Fruit fly (Drosophila melanogaster): ENCODE measurements around the gene Pgam5.
A peak's percentile ranks its signal among the peaks of the same experiment; 100 is the strongest.

The Pgam5 gene

DNA sequence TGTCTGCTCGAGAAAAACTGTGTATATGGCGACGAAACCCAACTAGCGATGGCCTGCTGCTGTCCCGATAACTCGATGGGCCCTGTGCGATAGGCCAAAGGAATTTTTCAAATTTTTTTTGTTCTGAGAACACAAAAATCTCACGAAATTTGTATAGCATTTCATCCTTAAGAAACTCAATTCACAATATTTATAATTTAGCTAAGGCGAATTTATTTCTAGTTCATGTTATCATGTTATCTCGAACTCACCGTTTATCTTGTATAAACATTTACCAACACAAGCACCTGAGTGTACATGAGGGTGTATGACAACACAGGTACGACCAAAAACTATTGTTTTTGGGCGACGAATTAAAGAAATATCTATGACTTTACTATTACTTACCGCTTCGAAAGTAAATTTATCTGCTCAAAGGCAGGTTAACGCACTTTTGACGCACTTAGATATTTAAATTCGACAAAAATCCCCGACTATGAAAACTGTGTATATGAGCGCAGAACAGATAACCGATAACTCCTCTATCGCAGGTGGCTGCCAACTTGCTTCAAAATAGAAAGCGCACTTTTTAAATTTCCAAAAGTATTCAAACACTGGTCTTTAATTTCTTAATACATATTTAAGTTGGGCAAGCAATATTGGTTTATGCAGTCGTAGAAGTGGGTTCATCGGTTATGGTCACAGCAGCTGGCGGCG is 26.9 kb upstream of the Pgam5 start, which contains the start of gene arm (continued):
- TF ChIP-seq cas (GFP tag; IDR thresholded peaks at IDR 0.05) (no peak), Ets65A (GFP tag) (peak; percentile 53), Mad (GFP tag; optimal IDR thresholded peaks at IDR 0.05) (no peak), CG18011 (GFP tag; optimal IDR thresholded peaks at IDR 0.05) (no peak), CG32532 (GFP tag; IDR thresholded peaks at IDR 0.05) (no peak), CG31365 (tag; optimal IDR thresholded peaks at IDR 0.05) (no peak), tup (GFP tag; optimal IDR thresholded peaks at IDR 0.05) (no peak), CG3847 (GFP tag; IDR thresholded peaks at IDR 0.05) (0 out of 2 replicates have a peak, but pooled peaks have one; percentile 10), CG11504 (tag; optimal IDR thresholded peaks at IDR 0.05) (no peak), CG11398 (GFP tag; optimal IDR thresholded peaks at IDR 0.05) (no peak), Optix (GFP tag; IDR thresholded peaks at IDR 0.05) (no peak), CG3995 (GFP tag; optimal IDR thresholded peaks at IDR 0.05) (no peak), NK7.1 (GFP tag; optimal IDR thresholded peaks at IDR 0.05) (no peak), Med (GFP tag) (peak; percentile 20), toy (GFP tag; IDR thresholded peaks at IDR 0.05) (no peak), sqz (GFP tag; optimal IDR thresholded peaks at IDR 0.05) (peak; percentile 23), mirr (GFP tag; optimal IDR thresholded peaks at IDR 0.05) (no peak), onecut (GFP tag; IDR thresholded peaks at IDR 0.05) (no peak), hkb (optimal IDR thresholded peaks at IDR 0.05) (no peak), hkb (GFP tag; IDR thresholded peaks at IDR 0.05) (no peak), Sry-δ (GFP tag; optimal IDR thresholded peaks at IDR 0.05) (peak; percentile 77), CG4404 (GFP tag; IDR thresholded peaks at IDR 0.05) (no peak), CG1603 (tag; optimal IDR thresholded peaks at IDR 0.05) (no peak), Bteb2 (GFP tag; optimal IDR thresholded peaks at IDR 0.05) (no peak), Sry-β (GFP tag; optimal IDR thresholded peaks at IDR 0.05) (no peak), CG8924 (tag; optimal IDR thresholded peaks at IDR 0.05) (no peak), Ravus (GFP tag; IDR thresholded peaks at IDR 0.05) (no peak), Bgb (GFP tag; IDR thresholded peaks at IDR 0.05; ENCODE audit: partially characterized antibody) (no peak), CG34376 (GFP tag; optimal IDR thresholded peaks at IDR 0.05) (no peak), dan (GFP tag; IDR thresholded peaks at IDR 0.05) (no peak), CG16813 (GFP tag; IDR thresholded peaks at IDR 0.05; ENCODE audit: partially characterized antibody) (no peak), ken (GFP tag; IDR thresholded peaks at IDR 0.05) (no peak), kah (GFP tag; optimal IDR thresholded peaks at IDR 0.05) (no peak), Dp (GFP tag; optimal IDR thresholded peaks at IDR 0.05) (peak; percentile 82), eve (GFP tag; optimal IDR thresholded peaks at IDR 0.05) (no peak), gcm (GFP tag; optimal IDR thresholded peaks at IDR 0.05) (no peak), pb (GFP tag; optimal IDR thresholded peaks at IDR 0.05) (no peak), bab2 (GFP tag; optimal IDR thresholded peaks at IDR 0.05) (no peak), Dbx (GFP tag; IDR thresholded peaks at IDR 0.05) (no peak), Xbp1 (GFP tag; optimal IDR thresholded peaks at IDR 0.05) (no peak), CG11560 (tag; IDR thresholded peaks at IDR 0.05) (no peak), Blimp-1 (GFP tag; optimal IDR thresholded peaks at IDR 0.05) (no peak), ftz-f1 (GFP tag; optimal IDR thresholded peaks at IDR 0.05) (no peak), ash1 (GFP tag; optimal IDR thresholded peaks at IDR 0.05) (no peak), CG17829 (tag; optimal IDR thresholded peaks at IDR 0.05) (no peak), CG4617 (GFP tag; optimal IDR thresholded peaks at IDR 0.05; ENCODE audit: borderline replicate concordance) (peak; percentile 19), CG15601 (tag; optimal IDR thresholded peaks at IDR 0.05) (no peak), az2 (GFP tag; optimal IDR thresholded peaks at IDR 0.05) (no peak), CG14710 (tag; optimal IDR thresholded peaks at IDR 0.05) (peak; percentile 6), CG4328 (GFP tag; optimal IDR thresholded peaks at IDR 0.05) (no peak), CG2712 (tag; optimal IDR thresholded peaks at IDR 0.05) (no peak)

All from whole organism, embryonic.